Worm (Caenorhabditis elegans) whole organism, L1 larva: Measurements from ENCODE around the gene dod-20.

Experiments
- dsc-1 ChIP-seq: sonication (generic microtip); optimal IDR thresholded peaks from 2 replicates; lab custom pipeline; 2016; ENCODE audit warnings: mild to moderate bottlenecking, missing genetic modification characterization, missing compliant biosample characterization
- hlh-4 ChIP-seq: sonication (generic microtip); optimal IDR thresholded peaks from 2 replicates; lab custom pipeline; 2016; ENCODE audit warnings: mild to moderate bottlenecking, missing genetic modification characterization, missing compliant biosample characterization
- isw-1 ChIP-seq: fragments of 200-800 bp; sonication (Bioruptor generic); IDR thresholded peaks from 2 replicates; pipeline ENCODE4 v1.3.6; 2022; ENCODE audit warnings: missing genetic modification characterization, missing compliant biosample characterization
- mdl-1 ChIP-seq, 2 experiments: fragments of 150-350 bp; optimal IDR thresholded peaks; 2 replicates each; lab custom pipeline; 2014 to 2017; ENCODE audit warnings: missing biosample characterization in 2 of 2, missing genetic modification characterization in 2 of 2, inconsistent platforms in 1 of 2
- nhr-237 ChIP-seq: fragments of 150-350 bp; optimal IDR thresholded peaks from 2 replicates; lab custom pipeline; 2014; ENCODE audit warnings: missing biosample characterization, missing genetic modification characterization
- nhr-47 ChIP-seq: sonication (generic microtip); optimal IDR thresholded peaks from 2 replicates; lab custom pipeline; 2016; ENCODE audit warnings: mild to moderate bottlenecking, missing genetic modification characterization, moderate library complexity, missing compliant biosample characterization
- pqm-1 ChIP-seq: sonication (generic microtip); optimal IDR thresholded peaks from 3 replicates; lab custom pipeline; 2017; ENCODE audit warnings: missing biosample characterization, missing genetic modification characterization
- snu-23 ChIP-seq: sonication (generic microtip); optimal IDR thresholded peaks from 2 replicates; lab custom pipeline; 2016; ENCODE audit warnings: missing genetic modification characterization, missing compliant biosample characterization
- tbx-2 ChIP-seq: sonication (generic microtip); optimal IDR thresholded peaks from 2 replicates; lab custom pipeline; 2016; ENCODE audit warnings: missing genetic modification characterization, missing compliant biosample characterization
- unc-62 ChIP-seq: fragments of 150-350 bp; optimal IDR thresholded peaks from 2 replicates; lab custom pipeline; 2014; ENCODE audit warnings: missing biosample characterization, missing genetic modification reagents, missing genetic modification characterization
- zag-1 ChIP-seq: fragments of 150-350 bp; optimal IDR thresholded peaks from 2 replicates; lab custom pipeline; 2014; ENCODE audit warnings: missing biosample characterization, missing genetic modification characterization
- ztf-4 ChIP-seq: fragments of 150-350 bp; optimal IDR thresholded peaks from 2 replicates; lab custom pipeline; 2014; ENCODE audit warnings: missing biosample characterization, missing genetic modification characterization

DNA sequence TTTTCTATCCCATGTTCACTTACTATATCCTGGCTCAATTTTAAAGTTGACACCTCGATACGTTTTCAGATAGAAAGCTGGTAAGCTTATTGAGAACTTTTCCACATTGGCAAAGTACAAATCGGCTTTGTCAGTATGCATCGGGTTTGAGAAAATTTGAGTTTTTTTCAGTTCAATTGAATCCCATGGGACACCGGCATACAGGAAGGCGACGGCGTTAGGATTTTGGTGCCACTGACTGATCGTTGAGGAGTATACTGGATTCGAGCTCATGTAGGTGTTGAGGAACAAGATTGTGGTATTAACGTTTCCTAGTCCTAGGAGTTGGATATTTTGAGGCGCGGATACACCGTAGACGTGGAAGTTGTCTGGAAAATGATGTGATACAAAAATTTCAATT is 9.4 kb upstream of the dod-20 start:
- TF ChIP-seq snu-23 (GFP tag; lab: Kevin White, UChicago) (no peak), hlh-4 (tag; lab: Kevin White, UChicago) (no peak), isw-1 (GFP tag; lab: Robert Waterston, UW) (no peak), nhr-237 (no peak), dsc-1 (tag; lab: Kevin White, UChicago) (no peak), mdl-1 (tag; optimal IDR thresholded peaks at IDR 0.05; lab: Kevin White, UChicago) (no peak), pqm-1 (tag; lab: Kevin White, UChicago) (no peak), ztf-4 (no peak), nhr-47 (tag; lab: Kevin White, UChicago) (no peak), zag-1 (tag; lab: Kevin White, UChicago) (no peak), tbx-2 (no peak), unc-62 (GFP tag; lab: Kevin White, UChicago) (no peak)
